Worm (Caenorhabditis elegans): Measurements from ENCODE around the gene srh-241.

- TF ChIP-seq dao-5 (tag; optimal IDR thresholded peaks at IDR 0.05) (no peak), him-1 (tag; optimal IDR thresholded peaks at IDR 0.05) (no peak)
Measured at ce11 chrV:2871754-2872504, 2.5 kb upstream of the srh-241 start.

Data from whole organism, L4/young adult.